Worm (Caenorhabditis elegans) whole organism, L4 larva: Measurements from ENCODE around the gene spon-1.
A peak's percentile ranks its signal among the peaks of the same experiment; 100 is the strongest.

Source experiments
- F26F4.8 ChIP-seq: fragments of 200-800 bp; sonication (Bioruptor generic); conservative IDR thresholded peaks from 2 replicates; pipeline ENCODE4 v1.3.6; 2022; ENCODE audit warnings: missing genetic modification characterization, missing compliant biosample characterization
- F44E2.7 ChIP-seq: fragments of 200-800 bp; sonication (Bioruptor generic); IDR thresholded peaks from 2 replicates; pipeline ENCODE4 v2.1.2; 2022; ENCODE audit warnings: missing genetic modification characterization, missing compliant biosample characterization
- F49E8.2 ChIP-seq: sonication (generic microtip); optimal IDR thresholded peaks from 2 replicates; lab custom pipeline; 2016; ENCODE audit warnings: missing compliant biosample characterization, mild to moderate bottlenecking, missing genetic modification characterization, borderline replicate concordance
- R02D3.7 ChIP-seq: fragments of 150-350 bp; sonication (generic microtip); optimal IDR thresholded peaks from 3 replicates; lab custom pipeline; 2014; ENCODE audit warnings: missing biosample characterization, missing genetic modification characterization
- T26A8.4 ChIP-seq: fragments of 200-800 bp; sonication (Bioruptor generic); IDR thresholded peaks from 2 replicates; pipeline ENCODE4 v1.3.6; 2022; ENCODE audit warnings: missing genetic modification characterization, missing compliant biosample characterization
- Y48G9A.11 ChIP-seq: fragments of 200-800 bp; sonication (Bioruptor generic); IDR thresholded peaks from 2 replicates; pipeline ENCODE4 v1.3.6; 2022; ENCODE audit warnings: missing genetic modification reagents, missing genetic modification characterization, missing compliant biosample characterization
- aly-2 ChIP-seq: sonication (generic microtip); optimal IDR thresholded peaks from 2 replicates; lab custom pipeline; 2018; ENCODE audit warnings: missing biosample characterization, missing genetic modification characterization
- arid-1 ChIP-seq: fragments of 200-800 bp; sonication (Bioruptor generic); conservative IDR thresholded peaks from 2 replicates; pipeline ENCODE4 v1.3.6; 2022; ENCODE audit warnings: missing genetic modification reagents, missing genetic modification characterization, missing compliant biosample characterization
- ceh-20 ChIP-seq: fragments of 200-800 bp; sonication (Bioruptor generic); IDR thresholded peaks from 2 replicates; pipeline ENCODE4 v1.3.6; 2022; ENCODE audit warnings: missing genetic modification reagents, missing genetic modification characterization, missing compliant biosample characterization
- ceh-28 ChIP-seq: fragments of 150-350 bp; optimal IDR thresholded peaks from 2 replicates; lab custom pipeline; 2014; ENCODE audit warnings: missing biosample characterization, missing genetic modification reagents, missing genetic modification characterization
- ceh-44 ChIP-seq: fragments of 200-800 bp; sonication (Bioruptor generic); IDR thresholded peaks from 2 replicates; pipeline ENCODE4 v1.3.6; 2022; ENCODE audit warnings: missing genetic modification reagents, missing genetic modification characterization, missing compliant biosample characterization
- dmd-6 ChIP-seq: fragments of 200-800 bp; sonication (Bioruptor generic); IDR thresholded peaks from 2 replicates; pipeline ENCODE4 v1.3.6; 2022; ENCODE audit warnings: missing genetic modification reagents, missing genetic modification characterization, missing compliant biosample characterization
- dmd-8 ChIP-seq: fragments of 200-800 bp; sonication (Bioruptor generic); IDR thresholded peaks from 2 replicates; pipeline ENCODE4 v1.3.6; 2022; ENCODE audit warnings: missing genetic modification characterization, missing compliant biosample characterization
- duxl-1 ChIP-seq: sonication (generic microtip); optimal IDR thresholded peaks from 2 replicates; lab custom pipeline; 2016; ENCODE audit warnings: mild to moderate bottlenecking, missing genetic modification characterization, moderate library complexity, missing compliant biosample characterization; ENCODE audit not compliant: poor library complexity
- dve-1 ChIP-seq: sonication (generic microtip); optimal IDR thresholded peaks from 2 replicates; lab custom pipeline; 2017; ENCODE audit warnings: antibody characterized with exemption, mild to moderate bottlenecking, missing genetic modification characterization, missing compliant biosample characterization; ENCODE audit not compliant: insufficient read depth
- egl-27 ChIP-seq: sonication (generic microtip); optimal IDR thresholded peaks from 3 replicates; lab custom pipeline; 2017; ENCODE audit warnings: missing biosample characterization, missing genetic modification reagents, missing genetic modification characterization
- fkh-10 ChIP-seq: fragments of 150-350 bp; optimal IDR thresholded peaks from 2 replicates; lab custom pipeline; 2014; ENCODE audit warnings: missing biosample characterization, missing genetic modification reagents, missing genetic modification characterization
- fos-1 ChIP-seq: fragments of 150-350 bp; optimal IDR thresholded peaks from 2 replicates; lab custom pipeline; 2014; ENCODE audit warnings: missing biosample characterization, missing genetic modification characterization
- hlh-11 ChIP-seq: fragments of 200-800 bp; sonication (Bioruptor generic); optimal IDR thresholded peaks from 2 replicates; lab custom pipeline; 2018; ENCODE audit warnings: mild to moderate bottlenecking, missing genetic modification characterization, missing compliant biosample characterization
- hlh-30 ChIP-seq: sonication (generic microtip); optimal IDR thresholded peaks from 2 replicates; lab custom pipeline; 2017; ENCODE audit warnings: antibody characterized with exemption, mild to moderate bottlenecking, missing genetic modification characterization, missing compliant biosample characterization; ENCODE audit not compliant: insufficient read depth
- lim-7 ChIP-seq: fragments of 200-800 bp; sonication (Bioruptor generic); IDR thresholded peaks from 2 replicates; pipeline ENCODE4 v1.3.6; 2022; ENCODE audit warnings: missing genetic modification characterization, missing compliant biosample characterization
- lin-15B ChIP-seq: fragments of 150-350 bp; sonication (generic microtip); optimal IDR thresholded peaks from 3 replicates; lab custom pipeline; 2014; ENCODE audit warnings: missing biosample characterization, missing genetic modification characterization
- lin-38 ChIP-seq: fragments of 200-800 bp; sonication (Bioruptor generic); IDR thresholded peaks from 2 replicates; pipeline ENCODE4 v1.3.6; 2022; ENCODE audit warnings: missing genetic modification reagents, missing genetic modification characterization, missing compliant biosample characterization
- lin-39 ChIP-seq: fragments of 150-350 bp; optimal IDR thresholded peaks from 2 replicates; lab custom pipeline; 2014; ENCODE audit warnings: missing biosample characterization, missing genetic modification reagents, missing genetic modification characterization
- lsy-2 ChIP-seq, 2 experiments: fragments of 150-350 bp in 1 of 2; sonication (generic microtip) in 1 of 2; optimal IDR thresholded peaks; 2 replicates each; lab custom pipeline; 2014 to 2017; ENCODE audit warnings: missing biosample characterization in 2 of 2, missing genetic modification characterization in 2 of 2
- mdt-29 ChIP-seq: fragments of 200-800 bp; sonication (Bioruptor generic); IDR thresholded peaks from 2 replicates; pipeline ENCODE4 v1.3.6; 2022; ENCODE audit warnings: missing genetic modification reagents, missing genetic modification characterization, missing compliant biosample characterization
- mxl-2 ChIP-seq: fragments of 200-800 bp; sonication (Bioruptor generic); conservative IDR thresholded peaks from 2 replicates; pipeline ENCODE4 v1.3.6; 2022; ENCODE audit warnings: missing genetic modification reagents, missing genetic modification characterization, missing compliant biosample characterization
- mxl-3 ChIP-seq: fragments of 200-800 bp; sonication (Bioruptor generic); optimal IDR thresholded peaks from 2 replicates; lab custom pipeline; 2018; ENCODE audit warnings: mild to moderate bottlenecking, missing genetic modification characterization, missing compliant biosample characterization
- nhr-102 ChIP-seq: sonication (generic microtip); optimal IDR thresholded peaks from 2 replicates; lab custom pipeline; 2016; ENCODE audit warnings: mild to moderate bottlenecking, missing genetic modification characterization, moderate library complexity, missing compliant biosample characterization
- nhr-11 ChIP-seq: fragments of 150-350 bp; optimal IDR thresholded peaks from 2 replicates; lab custom pipeline; 2014; ENCODE audit warnings: missing biosample characterization, missing genetic modification characterization
- nhr-237 ChIP-seq: sonication (generic microtip); optimal IDR thresholded peaks from 2 replicates; lab custom pipeline; 2017; ENCODE audit warnings: missing biosample characterization, missing genetic modification characterization
- nhr-28 ChIP-seq: fragments of 150-350 bp; optimal IDR thresholded peaks from 2 replicates; lab custom pipeline; 2014; ENCODE audit warnings: missing biosample characterization, missing genetic modification characterization
- nhr-6 ChIP-seq: fragments of 150-350 bp; optimal IDR thresholded peaks from 2 replicates; lab custom pipeline; 2014; ENCODE audit warnings: missing biosample characterization, missing genetic modification characterization
- php-3 ChIP-seq: fragments of 200-800 bp; sonication (Bioruptor generic); IDR thresholded peaks from 2 replicates; pipeline ENCODE4 v1.3.6; 2022; ENCODE audit warnings: missing genetic modification reagents, missing genetic modification characterization, missing compliant biosample characterization
- spr-1 ChIP-seq: sonication (generic microtip); optimal IDR thresholded peaks from 2 replicates; lab custom pipeline; 2016; ENCODE audit warnings: mild to moderate bottlenecking, missing genetic modification characterization, missing compliant biosample characterization
- tag-97 ChIP-seq: fragments of 200-800 bp; sonication (Bioruptor generic); IDR thresholded peaks from 2 replicates; pipeline ENCODE4 v1.3.6; 2022; ENCODE audit warnings: missing genetic modification characterization, missing compliant biosample characterization
- tra-1 ChIP-seq: fragments of 200-800 bp; sonication (Bioruptor generic); IDR thresholded peaks from 2 replicates; pipeline ENCODE4 v1.3.6; 2022; ENCODE audit warnings: missing genetic modification reagents, missing genetic modification characterization, missing compliant biosample characterization
- unc-130 ChIP-seq: sonication (generic microtip); optimal IDR thresholded peaks from 2 replicates; lab custom pipeline; 2016; ENCODE audit warnings: missing genetic modification reagents, missing genetic modification characterization, missing compliant biosample characterization
- zag-1 ChIP-seq: fragments of 150-350 bp; optimal IDR thresholded peaks from 2 replicates; lab custom pipeline; 2014; ENCODE audit warnings: missing biosample characterization, missing genetic modification characterization
- zfp-2 ChIP-seq: sonication (generic microtip); optimal IDR thresholded peaks from 2 replicates; lab custom pipeline; 2016; ENCODE audit warnings: mild to moderate bottlenecking, missing genetic modification characterization, missing compliant biosample characterization
- zfp-3 ChIP-seq: fragments of 200-800 bp; sonication (Bioruptor generic); conservative IDR thresholded peaks from 2 replicates; pipeline ENCODE4 v1.3.6; 2022; ENCODE audit warnings: missing genetic modification reagents, missing genetic modification characterization, missing compliant biosample characterization
- zip-11 ChIP-seq: fragments of 200-800 bp; sonication (Bioruptor generic); IDR thresholded peaks from 2 replicates; pipeline ENCODE4 v1.3.6; 2022; ENCODE audit warnings: missing genetic modification characterization, missing compliant biosample characterization
- zip-2 ChIP-seq: fragments of 150-350 bp; optimal IDR thresholded peaks from 2 replicates; lab custom pipeline; 2014; ENCODE audit warnings: missing biosample characterization, missing genetic modification characterization

spon-1 gene

ce11 chrII:7157415-7157814, 41.1 kb downstream of the spon-1 start (continued):
- TF ChIP-seq R02D3.7 = no peak
- no peak for TF ChIP-seq lin-38 (GFP tag; lab: Robert Waterston, UW)
- TF ChIP-seq fos-1 = no peak
- no peak for TF ChIP-seq lin-15B (tag; lab: Kevin White, UChicago)
- no peak for TF ChIP-seq aly-2 (tag; lab: Kevin White, UChicago)
- TF ChIP-seq hlh-30 (tag; lab: Kevin White, UChicago) = peak; percentile 25
- no peak for TF ChIP-seq F26F4.8 (GFP tag; lab: Robert Waterston, UW)
- no peak for TF ChIP-seq lim-7 (GFP tag; lab: Robert Waterston, UW)
- no peak for TF ChIP-seq unc-130 (GFP tag; lab: Kevin White, UChicago)
- no peak for TF ChIP-seq zip-11
- peak in 1 of 2 experiments; percentile 36 for TF ChIP-seq lsy-2 (tag; optimal IDR thresholded peaks at IDR 0.05; lab: Kevin White, UChicago)
- no peak for TF ChIP-seq arid-1 (GFP tag; lab: Robert Waterston, UW)
- no peak for TF ChIP-seq egl-27 (tag; lab: Kevin White, UChicago)
- peak; percentile 93 for TF ChIP-seq nhr-28 (tag; lab: Kevin White, UChicago)
- TF ChIP-seq php-3 (GFP tag; lab: Robert Waterston, UW) = peak; percentile 68
- TF ChIP-seq zfp-2 (tag; lab: Kevin White, UChicago) = no peak
- no peak for TF ChIP-seq spr-1
- TF ChIP-seq ceh-28 (tag; lab: Kevin White, UChicago) = no peak
- no peak for TF ChIP-seq lin-39 (tag; lab: Kevin White, UChicago)
- no peak for TF ChIP-seq fkh-10 (GFP tag; lab: Kevin White, UChicago)
- no peak for TF ChIP-seq duxl-1
- peak; percentile 75 for TF ChIP-seq hlh-11 (tag; lab: Kevin White, UChicago)
- no peak for TF ChIP-seq nhr-237 (tag; lab: Kevin White, UChicago)
- TF ChIP-seq nhr-6 (tag; lab: Kevin White, UChicago) = no peak
- TF ChIP-seq nhr-11 (tag; lab: Kevin White, UChicago) = no peak
- TF ChIP-seq tra-1 (GFP tag; lab: Robert Waterston, UW) = no peak
- TF ChIP-seq mdt-29 = no peak
- TF ChIP-seq F44E2.7 (GFP tag; lab: Robert Waterston, UW) = no peak
- no peak for TF ChIP-seq ceh-20 (GFP tag; lab: Robert Waterston, UW)
- peak; percentile 78 for TF ChIP-seq dmd-6
- TF ChIP-seq Y48G9A.11 (GFP tag; lab: Robert Waterston, UW) = no peak
- TF ChIP-seq tag-97 (GFP tag; lab: Robert Waterston, UW) = no peak
- no peak for TF ChIP-seq zip-2 (tag; lab: Kevin White, UChicago)
- TF ChIP-seq mxl-2 (GFP tag; lab: Robert Waterston, UW) = peak; percentile 79; the same call in 1 of the 2 replicates
- no peak for TF ChIP-seq nhr-102
- no peak for TF ChIP-seq ceh-44 (GFP tag; lab: Robert Waterston, UW)
- no peak for TF ChIP-seq F49E8.2 (tag; lab: Kevin White, UChicago)
- peak; percentile 57 for TF ChIP-seq dve-1 (tag; lab: Kevin White, UChicago)
- no peak for TF ChIP-seq zag-1 (tag; lab: Kevin White, UChicago)
- no peak for TF ChIP-seq dmd-8 (GFP tag; lab: Robert Waterston, UW)
- no peak for TF ChIP-seq T26A8.4 (GFP tag; lab: Robert Waterston, UW)
- TF ChIP-seq zfp-3 (GFP tag; lab: Robert Waterston, UW) = no peak
- peak; percentile 33 for TF ChIP-seq mxl-3 (GFP tag; lab: Kevin White, UChicago)
- TF ChIP-seq, all 104 proteins: peak for 17
